Fruit fly (Drosophila melanogaster) whole organism, embryonic: ENCODE data around the gene CG42240.

Experiments
- Awh ChIP-seq: fragments of 200-800 bp; sonication (Bioruptor generic); IDR thresholded peaks from 2 replicates; pipeline ENCODE4, ENCODE4 v1.3.6; 2022; ENCODE audit warnings: missing biosample characterization, missing genetic modification characterization
- CG10543 ChIP-seq: fragments of 200-800 bp; sonication (Bioruptor generic); optimal IDR thresholded peaks from 3 replicates; lab custom pipeline; 2017; ENCODE audit warnings: missing biosample characterization, mild to moderate bottlenecking, missing genetic modification characterization, moderate library complexity
- CG11398 ChIP-seq: fragments of 200-800 bp; sonication (Bioruptor generic); optimal IDR thresholded peaks from 2 replicates; lab custom pipeline; 2016; ENCODE audit warnings: missing biosample characterization, missing genetic modification characterization
- CG1529 ChIP-seq: fragments of 200-800 bp; sonication (Bioruptor generic); optimal IDR thresholded peaks from 3 replicates; lab custom pipeline; 2018; ENCODE audit warnings: missing biosample characterization, missing genetic modification characterization
- CG17186 ChIP-seq: fragments of 200-800 bp; sonication (Bioruptor generic); optimal IDR thresholded peaks from 3 replicates; lab custom pipeline; 2017; ENCODE audit warnings: missing biosample characterization, missing genetic modification reagents, missing genetic modification characterization
- CG17328 ChIP-seq: fragments of 200-800 bp; sonication (Bioruptor generic); IDR thresholded peaks from 2 replicates; pipeline ENCODE4 v1.3.6; 2022; ENCODE audit warnings: missing biosample characterization, missing genetic modification characterization
- CG18011 ChIP-seq: fragments of 200-800 bp; sonication (Bioruptor generic); optimal IDR thresholded peaks from 2 replicates; lab custom pipeline; 2017; ENCODE audit warnings: missing biosample characterization, missing genetic modification characterization, mild to moderate bottlenecking, moderate library complexity, missing genotype
- CG2120 ChIP-seq: fragments of 200-800 bp; sonication (Bioruptor generic); optimal IDR thresholded peaks from 3 replicates; lab custom pipeline; 2016; ENCODE audit warnings: missing biosample characterization, missing genetic modification characterization
- CG30431 ChIP-seq: fragments of 200-800 bp; sonication (Bioruptor generic); optimal IDR thresholded peaks from 2 replicates; lab custom pipeline; 2017; ENCODE audit warnings: missing biosample characterization, missing genetic modification characterization
- CG3163 ChIP-seq: fragments of 200-800 bp; sonication (Bioruptor generic); optimal IDR thresholded peaks from 3 replicates; lab custom pipeline; 2016; ENCODE audit warnings: missing biosample characterization, missing genetic modification characterization
- CG3281 ChIP-seq: fragments of 200-800 bp; sonication (Bioruptor generic); optimal IDR thresholded peaks from 3 replicates; lab custom pipeline; 2017; ENCODE audit warnings: missing biosample characterization, mild to moderate bottlenecking, missing genetic modification characterization
- CG4820 ChIP-seq: fragments of 200-800 bp; sonication (Bioruptor generic); optimal IDR thresholded peaks from 3 replicates; lab custom pipeline; 2016; ENCODE audit warnings: missing biosample characterization, missing genetic modification characterization
- CG6854 ChIP-seq: fragments of 200-800 bp; sonication (Bioruptor generic); optimal IDR thresholded peaks from 3 replicates; lab custom pipeline; 2017; ENCODE audit warnings: missing biosample characterization, mild to moderate bottlenecking, missing genetic modification characterization
- CG9437 ChIP-seq: fragments of 200-800 bp; sonication (Bioruptor generic); optimal IDR thresholded peaks from 2 replicates; lab custom pipeline; 2018; ENCODE audit warnings: missing biosample characterization, mild to moderate bottlenecking, missing genetic modification characterization
- CHES-1-like ChIP-seq: fragments of 200-800 bp; sonication (Bioruptor generic); optimal IDR thresholded peaks from 2 replicates; lab custom pipeline; 2016; ENCODE audit warnings: missing biosample characterization, missing genetic modification characterization
- CoRest ChIP-seq: fragments of 200-800 bp; sonication (Bioruptor generic); optimal IDR thresholded peaks from 3 replicates; lab custom pipeline; 2018; ENCODE audit warnings: missing biosample characterization, mild to moderate bottlenecking, missing genetic modification characterization, moderate library complexity
- Dbx ChIP-seq: fragments of 200-800 bp; sonication (Bioruptor generic); IDR thresholded peaks from 3 replicates; pipeline ENCODE4 v1.3.6; 2022; ENCODE audit warnings: missing biosample characterization, missing genetic modification characterization
- ERR ChIP-seq: fragments of 200-800 bp; sonication (Bioruptor generic); optimal IDR thresholded peaks from 2 replicates; lab custom pipeline; 2016; ENCODE audit warnings: missing biosample characterization, missing genetic modification characterization
- Ets65A ChIP-seq: fragments of 200-800 bp; sonication (Bioruptor generic); peaks from one replicate; lab custom pipeline; 2016; ENCODE audit warnings: missing biosample characterization, missing genetic modification characterization
- Lhr ChIP-seq: fragments of 200-800 bp; sonication (Bioruptor generic); optimal IDR thresholded peaks from 3 replicates; lab custom pipeline; 2017; ENCODE audit warnings: mild to moderate bottlenecking, missing biosample characterization, missing genetic modification reagents, missing genetic modification characterization
- MESR4 ChIP-seq: fragments of 200-800 bp; sonication (Bioruptor generic); optimal IDR thresholded peaks from 2 replicates; lab custom pipeline; 2018; ENCODE audit warnings: missing biosample characterization, mild to moderate bottlenecking, missing genetic modification characterization, moderate library complexity
- Mes4 ChIP-seq: fragments of 200-800 bp; sonication (Bioruptor generic); optimal IDR thresholded peaks from 2 replicates; lab custom pipeline; 2016; ENCODE audit warnings: missing biosample characterization, missing genetic modification characterization
- Mrtf ChIP-seq: fragments of 200-800 bp; sonication (Bioruptor generic); IDR thresholded peaks from 3 replicates; pipeline ENCODE4 v1.3.6; 2022; ENCODE audit warnings: missing biosample characterization, missing genetic modification characterization
- Myb ChIP-seq: fragments of 200-800 bp; sonication (Bioruptor generic); optimal IDR thresholded peaks from 2 replicates; lab custom pipeline; 2016; ENCODE audit warnings: missing biosample characterization, missing genetic modification characterization
- Nf-YB ChIP-seq: fragments of 200-800 bp; sonication (Bioruptor generic); optimal IDR thresholded peaks from 3 replicates; lab custom pipeline; 2019; ENCODE audit warnings: missing biosample characterization, mild to moderate bottlenecking, missing genetic modification characterization, moderate library complexity
- Poxn ChIP-seq: fragments of 200-800 bp; sonication (Bioruptor generic); IDR thresholded peaks from 2 replicates; pipeline ENCODE4 v1.3.6; 2022; ENCODE audit warnings: missing biosample characterization, missing genetic modification characterization
- Vsx1 ChIP-seq: fragments of 200-800 bp; sonication (Bioruptor generic); optimal IDR thresholded peaks from 2 replicates; lab custom pipeline; 2017; ENCODE audit warnings: missing biosample characterization, mild to moderate bottlenecking, missing genetic modification characterization, missing genetic modification reagents
- ato ChIP-seq: fragments of 200-800 bp; sonication (Bioruptor generic); IDR thresholded peaks from 2 replicates; pipeline ENCODE4 v1.3.6; 2022; ENCODE audit warnings: missing biosample characterization, missing genetic modification characterization; ENCODE audit not compliant: partially characterized antibody
- az2 ChIP-seq: fragments of 200-800 bp; sonication (Bioruptor generic); optimal IDR thresholded peaks from 3 replicates; lab custom pipeline; 2016; ENCODE audit warnings: missing biosample characterization, missing genetic modification characterization
- bcd ChIP-seq: fragments of 200-800 bp; sonication (Bioruptor generic); optimal IDR thresholded peaks from 2 replicates; lab custom pipeline; 2017; ENCODE audit warnings: missing biosample characterization, mild to moderate bottlenecking, missing genetic modification characterization
- btn ChIP-seq: fragments of 200-800 bp; sonication (Bioruptor generic); optimal IDR thresholded peaks from 2 replicates; lab custom pipeline; 2016; ENCODE audit warnings: missing biosample characterization, missing genetic modification characterization
- cg ChIP-seq: fragments of 200-800 bp; sonication (Bioruptor generic); optimal IDR thresholded peaks from 3 replicates; lab custom pipeline; 2019; ENCODE audit warnings: missing biosample characterization, mild to moderate bottlenecking, missing genetic modification characterization, moderate library complexity
- chn ChIP-seq: fragments of 200-800 bp; sonication (Bioruptor generic); optimal IDR thresholded peaks from 2 replicates; lab custom pipeline; 2016; ENCODE audit warnings: missing biosample characterization, missing genetic modification characterization
- ci ChIP-seq: fragments of 200-800 bp; sonication (Bioruptor generic); IDR thresholded peaks from 3 replicates; pipeline ENCODE4 v1.3.6; 2022; ENCODE audit warnings: missing biosample characterization, missing genetic modification characterization
- dm ChIP-seq: fragments of 200-800 bp; sonication (Bioruptor generic); optimal IDR thresholded peaks from 3 replicates; lab custom pipeline; 2016; ENCODE audit warnings: missing biosample characterization, missing genetic modification characterization
- dysf ChIP-seq: fragments of 200-800 bp; sonication (Bioruptor generic); IDR thresholded peaks from 3 replicates; pipeline ENCODE4 v1.3.6; 2022; ENCODE audit warnings: missing biosample characterization, missing genetic modification characterization
- fd102C ChIP-seq: fragments of 200-800 bp; sonication (Bioruptor generic); optimal IDR thresholded peaks from 2 replicates; lab custom pipeline; 2018; ENCODE audit warnings: missing biosample characterization, mild to moderate bottlenecking, missing genetic modification characterization, moderate library complexity
- fd64A ChIP-seq: fragments of 200-800 bp; sonication (Bioruptor generic); optimal IDR thresholded peaks from 3 replicates; lab custom pipeline; 2018; ENCODE audit warnings: missing biosample characterization, mild to moderate bottlenecking, missing genetic modification characterization
- gfzf ChIP-seq: fragments of 200-800 bp; sonication (Bioruptor generic); optimal IDR thresholded peaks from 2 replicates; lab custom pipeline; 2016; ENCODE audit warnings: missing biosample characterization, mild to moderate bottlenecking, missing genetic modification characterization, moderate library complexity
- gt ChIP-seq: fragments of 200-800 bp; sonication (Bioruptor generic); IDR thresholded peaks from 2 replicates; pipeline ENCODE4 v1.3.6; 2022; ENCODE audit warnings: missing biosample characterization, missing genetic modification characterization
- jigr1 ChIP-seq: fragments of 200-800 bp; sonication (Bioruptor generic); IDR thresholded peaks from 3 replicates; pipeline ENCODE4 v1.3.6; 2022; ENCODE audit warnings: missing biosample characterization, missing genetic modification characterization
- lilli ChIP-seq: fragments of 200-800 bp; sonication (Bioruptor generic); optimal IDR thresholded peaks from 3 replicates; lab custom pipeline; 2016; ENCODE audit warnings: missing biosample characterization, missing genetic modification characterization
- lola ChIP-seq, 3 experiments: fragments of >200 bp in 2 of 3; fragments of 200-800 bp in 1 of 3; sonication (Bioruptor generic) in 1 of 3; optimal IDR thresholded peaks; 2 replicates each; lab custom pipeline; 2017 to 2019; ENCODE audit warnings: missing biosample characterization in 3 of 3, missing genetic modification characterization in 3 of 3, mild to moderate bottlenecking in 1 of 3, moderate library complexity in 1 of 3
- mirr ChIP-seq: fragments of 200-800 bp; sonication (Bioruptor generic); optimal IDR thresholded peaks from 3 replicates; lab custom pipeline; 2018; ENCODE audit warnings: missing biosample characterization, mild to moderate bottlenecking, missing genetic modification characterization
- nom ChIP-seq: fragments of 200-800 bp; sonication (Bioruptor generic); optimal IDR thresholded peaks from 2 replicates; lab custom pipeline; 2017; ENCODE audit warnings: missing biosample characterization, missing genetic modification characterization, mild to moderate bottlenecking, moderate library complexity, missing genetic modification reagents
- repo ChIP-seq: fragments of 200-800 bp; sonication (Bioruptor generic); optimal IDR thresholded peaks from 2 replicates; lab custom pipeline; 2016; ENCODE audit warnings: missing biosample characterization, missing genetic modification characterization
- ro ChIP-seq: fragments of 200-800 bp; sonication (Bioruptor generic); IDR thresholded peaks from 2 replicates; pipeline ENCODE4 v1.3.6; 2022; ENCODE audit warnings: missing biosample characterization, missing genetic modification characterization
- salm ChIP-seq: fragments of 200-800 bp; sonication (Bioruptor generic); optimal IDR thresholded peaks from 2 replicates; lab custom pipeline; 2018; ENCODE audit warnings: missing biosample characterization, mild to moderate bottlenecking, missing genetic modification characterization
- tio ChIP-seq: fragments of 200-800 bp; sonication (Bioruptor generic); optimal IDR thresholded peaks from 2 replicates; lab custom pipeline; 2017; ENCODE audit warnings: missing biosample characterization, missing genetic modification characterization, inconsistent platforms
- trh ChIP-seq: fragments of 200-800 bp; sonication (Bioruptor generic); optimal IDR thresholded peaks from 2 replicates; lab custom pipeline; 2016; ENCODE audit warnings: missing biosample characterization, missing genetic modification characterization
- usp ChIP-seq: fragments of >200 bp; optimal IDR thresholded peaks from 2 replicates; lab custom pipeline; 2017; ENCODE audit warnings: missing biosample characterization, missing genetic modification characterization
- zfh2 ChIP-seq: fragments of 200-800 bp; sonication (Bioruptor generic); optimal IDR thresholded peaks from 2 replicates; lab custom pipeline; 2016; ENCODE audit warnings: missing biosample characterization, missing genetic modification characterization

CG42240 gene

DNA sequence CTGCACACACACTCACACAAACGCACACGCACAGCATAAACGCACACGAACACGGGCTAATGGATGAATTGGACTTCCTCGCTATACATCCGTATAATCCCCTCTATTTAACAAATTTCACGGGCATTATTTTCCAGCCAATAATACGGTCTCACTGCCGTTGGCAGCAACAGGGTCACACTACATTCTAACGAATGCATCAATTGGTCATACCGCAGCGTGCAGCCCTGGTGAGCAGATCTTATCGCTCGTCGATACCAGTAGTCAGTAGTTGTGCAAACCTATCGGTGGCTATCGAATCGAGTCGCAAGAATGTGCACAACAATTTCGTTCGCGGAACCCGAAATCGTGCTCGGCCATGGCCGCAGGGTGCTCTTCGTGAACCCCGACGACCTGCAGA lies 42.8 kb upstream of the CG42240 start, which contains the start of the genes Top3beta and wuho (continued):
- TF ChIP-seq nom (GFP tag; lab: Kevin White, UChicago) = peak; percentile 19
- TF ChIP-seq cg (GFP tag; lab: Kevin White, UChicago) = peak; percentile 80
- peak; percentile 79 for TF ChIP-seq dm
- TF ChIP-seq MESR4 (GFP tag; lab: Kevin White, UChicago) = peak; percentile 98
- TF ChIP-seq Vsx1 (GFP tag; lab: Kevin White, UChicago) = no peak
- TF ChIP-seq lilli (GFP tag; lab: Kevin White, UChicago) = peak; percentile 66
- TF ChIP-seq CG17186 (GFP tag; lab: Kevin White, UChicago) = peak; percentile 85
- TF ChIP-seq CoRest = peak; percentile 32
- peak; percentile 90 for TF ChIP-seq Ets65A (GFP tag; lab: Kevin White, UChicago)
- no peak for TF ChIP-seq CG11398 (GFP tag; lab: Kevin White, UChicago)
- TF ChIP-seq CG4820 (GFP tag; lab: Kevin White, UChicago) = no peak
- TF ChIP-seq zfh2 (GFP tag; lab: Kevin White, UChicago) = peak; percentile 28
- TF ChIP-seq Poxn (GFP tag; lab: Robert Waterston, UW) = no peak
- TF ChIP-seq CG10543 (GFP tag; lab: Kevin White, UChicago) = peak; percentile 49
- peak; percentile 62 for TF ChIP-seq Lhr (GFP tag; lab: Kevin White, UChicago)
- TF ChIP-seq usp = no peak
- peak; percentile 76 for TF ChIP-seq Myb (GFP tag; lab: Kevin White, UChicago)
- no peak for TF ChIP-seq CG30431 (GFP tag; lab: Kevin White, UChicago)
- no peak for TF ChIP-seq Awh (GFP tag; lab: Robert Waterston, UW)
- peak; percentile 40; the same call in 1 of the 2 replicates for TF ChIP-seq ato (GFP tag; lab: Robert Waterston, UW)
- peak; percentile 74 for TF ChIP-seq CHES-1-like (GFP tag; lab: Kevin White, UChicago)
- TF ChIP-seq gfzf (GFP tag; lab: Kevin White, UChicago) = peak; percentile 99
- no peak for TF ChIP-seq trh
- TF ChIP-seq CG17328 = no peak
- no peak for TF ChIP-seq CG6854 (GFP tag; lab: Kevin White, UChicago)
- TF ChIP-seq fd102C = no peak
- no peak for TF ChIP-seq jigr1 (GFP tag; lab: Robert Waterston, UW)
- no peak for TF ChIP-seq CG1529 (GFP tag; lab: Kevin White, UChicago)
- TF ChIP-seq CG3163 (GFP tag; lab: Kevin White, UChicago) = peak; percentile 61
- TF ChIP-seq ci = peak; percentile 78
- TF ChIP-seq CG2120 = peak; percentile 57
- peak; percentile 18; the same call in 1 of the 3 replicates for TF ChIP-seq dysf (GFP tag; lab: Robert Waterston, UW)
- no peak for TF ChIP-seq fd64A (GFP tag; lab: Kevin White, UChicago)
- TF ChIP-seq bcd (GFP tag; lab: Kevin White, UChicago) = peak; percentile 68
- TF ChIP-seq mirr (GFP tag; lab: Kevin White, UChicago) = peak; percentile 36
- TF ChIP-seq Mes4 = peak; percentile 7
- TF ChIP-seq CG9437 (GFP tag; lab: Kevin White, UChicago) = no peak
- no peak for TF ChIP-seq btn (GFP tag; lab: Kevin White, UChicago)
- TF ChIP-seq ro (GFP tag; lab: Robert Waterston, UW) = no peak
- peak; percentile 62; the same call in 2 of the 3 replicates for TF ChIP-seq Dbx (GFP tag; lab: Robert Waterston, UW)
- no peak for TF ChIP-seq tio (GFP tag; lab: Kevin White, UChicago)
- TF ChIP-seq chn = peak; percentile 8
- peak; percentile 45 for TF ChIP-seq CG3281 (GFP tag; lab: Kevin White, UChicago)
- TF ChIP-seq repo (GFP tag; lab: Kevin White, UChicago) = peak; percentile 7
- no peak for TF ChIP-seq lola (GFP tag; optimal IDR thresholded peaks at IDR 0.05; lab: Kevin White, UChicago)
- no peak for TF ChIP-seq gt
- peak; percentile 54 for TF ChIP-seq Nf-YB (GFP tag; lab: Kevin White, UChicago)
- peak; percentile 48 for TF ChIP-seq ERR (GFP tag; lab: Kevin White, UChicago)
- TF ChIP-seq Mrtf (GFP tag; lab: Robert Waterston, UW) = no peak
- TF ChIP-seq CG18011 = peak; percentile 25
- peak; percentile 2 for TF ChIP-seq az2 (GFP tag; lab: Kevin White, UChicago)
- TF ChIP-seq salm = peak; percentile 10
